Fruit fly (Drosophila melanogaster) whole organism, embryonic: Measurements from ENCODE around the gene CG15880.

Experiments
- Antp ChIP-seq: fragments of 200-800 bp; sonication (Bioruptor generic); optimal IDR thresholded peaks from 3 replicates; lab custom pipeline; 2016; ENCODE audit warnings: missing biosample characterization, missing genetic modification characterization
- CG10147 ChIP-seq: fragments of 200-800 bp; sonication (Bioruptor generic); optimal IDR thresholded peaks from 2 replicates; lab custom pipeline; 2019; ENCODE audit warnings: missing biosample characterization, mild to moderate bottlenecking, missing genetic modification characterization, moderate library complexity
- CG10959 ChIP-seq: fragments of 200-800 bp; sonication (Bioruptor generic); IDR thresholded peaks from 2 replicates; pipeline ENCODE4 v1.3.6; 2022; ENCODE audit warnings: missing biosample characterization, missing genetic modification characterization
- CG12155 ChIP-seq: fragments of 200-800 bp; sonication (Bioruptor generic); optimal IDR thresholded peaks from 3 replicates; lab custom pipeline; 2016; ENCODE audit warnings: missing biosample characterization, missing genetic modification characterization
- CG12299 ChIP-seq: fragments of 200-800 bp; sonication (Bioruptor generic); optimal IDR thresholded peaks from 2 replicates; lab custom pipeline; 2018; ENCODE audit warnings: missing biosample characterization, mild to moderate bottlenecking, missing genetic modification characterization
- CG13287 ChIP-seq: fragments of 200-800 bp; sonication (Bioruptor generic); IDR thresholded peaks from 2 replicates; pipeline ENCODE4 v1.3.6; 2022; ENCODE audit warnings: missing biosample characterization, missing genetic modification characterization; ENCODE audit not compliant: partially characterized antibody
- CG13424 ChIP-seq: fragments of 200-800 bp; sonication (Bioruptor generic); optimal IDR thresholded peaks from 2 replicates; lab custom pipeline; 2019; ENCODE audit warnings: missing biosample characterization, mild to moderate bottlenecking, missing genetic modification characterization, moderate library complexity
- CG15073 ChIP-seq: fragments of 200-800 bp; sonication (Bioruptor generic); optimal IDR thresholded peaks from 2 replicates; lab custom pipeline; 2016; ENCODE audit warnings: missing biosample characterization, missing genetic modification characterization
- CG2116 ChIP-seq: fragments of 200-800 bp; sonication (Bioruptor generic); optimal IDR thresholded peaks from 3 replicates; lab custom pipeline; 2018; ENCODE audit warnings: missing biosample characterization, mild to moderate bottlenecking, missing genetic modification characterization
- CG3065 ChIP-seq: fragments of 200-800 bp; sonication (Bioruptor generic); optimal IDR thresholded peaks from 2 replicates; lab custom pipeline; 2016; ENCODE audit warnings: missing biosample characterization, missing genetic modification characterization
- CG4360 ChIP-seq: fragments of 200-800 bp; sonication (Bioruptor generic); IDR thresholded peaks from 2 replicates; pipeline ENCODE4 v1.3.6; 2022; ENCODE audit warnings: missing biosample characterization, missing genetic modification characterization
- CG6683 ChIP-seq: fragments of 200-800 bp; sonication (Bioruptor generic); optimal IDR thresholded peaks from 2 replicates; lab custom pipeline; 2017; ENCODE audit warnings: missing biosample characterization, mild to moderate bottlenecking, missing genetic modification characterization, missing genetic modification reagents
- CG7271 ChIP-seq: fragments of 200-800 bp; sonication (Bioruptor generic); optimal IDR thresholded peaks from 2 replicates; lab custom pipeline; 2018; ENCODE audit warnings: missing biosample characterization, mild to moderate bottlenecking, missing genetic modification characterization, moderate library complexity
- CG7372 ChIP-seq: fragments of 200-800 bp; sonication (Bioruptor generic); IDR thresholded peaks from 2 replicates; pipeline ENCODE4 v1.3.6; 2022; ENCODE audit warnings: missing biosample characterization, missing genetic modification characterization
- CG7987 ChIP-seq: fragments of 200-800 bp; sonication (Bioruptor generic); optimal IDR thresholded peaks from 2 replicates; lab custom pipeline; 2018; ENCODE audit warnings: missing biosample characterization, mild to moderate bottlenecking, missing genetic modification characterization, moderate library complexity
- CG8765 ChIP-seq: fragments of 200-800 bp; sonication (Bioruptor generic); IDR thresholded peaks from 2 replicates; pipeline ENCODE4 v1.3.6; 2022; ENCODE audit warnings: missing biosample characterization, missing genetic modification characterization
- CG9797 ChIP-seq: fragments of 200-800 bp; sonication (Bioruptor generic); optimal IDR thresholded peaks from 3 replicates; lab custom pipeline; 2018; ENCODE audit warnings: missing biosample characterization, mild to moderate bottlenecking, missing genetic modification characterization
- CTCF ChIP-seq: fragments of 200-800 bp; sonication (Bioruptor generic); optimal IDR thresholded peaks from 2 replicates; lab custom pipeline; 2017; ENCODE audit warnings: missing biosample characterization, mild to moderate bottlenecking, missing genetic modification characterization, moderate library complexity
- D ChIP-seq, 2 experiments: fragments of 200-800 bp in 1 of 2; fragments of >200 bp in 1 of 2; sonication (Bioruptor generic) in 1 of 2; optimal IDR thresholded peaks; 2 replicates in 1 of 2; 3 replicates in 1 of 2; lab custom pipeline; 2017; ENCODE audit warnings: mild to moderate bottlenecking in 1 of 2, missing biosample characterization in 1 of 2, missing genetic modification characterization in 1 of 2, missing genetic modification reagents in 1 of 2
- D19B ChIP-seq: fragments of 200-800 bp; sonication (Bioruptor generic); optimal IDR thresholded peaks from 2 replicates; lab custom pipeline; 2017; ENCODE audit warnings: missing biosample characterization, mild to moderate bottlenecking, missing genetic modification characterization
- Dip2 ChIP-seq: fragments of 200-800 bp; sonication (Bioruptor generic); IDR thresholded peaks from 2 replicates; pipeline ENCODE4 v1.3.6; 2022; ENCODE audit warnings: missing biosample characterization, missing genetic modification characterization
- H2.0 ChIP-seq: fragments of 200-800 bp; sonication (Bioruptor generic); IDR thresholded peaks from 2 replicates; pipeline ENCODE4 v1.3.6; 2022; ENCODE audit warnings: missing biosample characterization, missing genetic modification characterization
- Kr ChIP-seq: fragments of 200-800 bp; sonication (Bioruptor generic); optimal IDR thresholded peaks from 2 replicates; lab custom pipeline; 2017; ENCODE audit warnings: missing biosample characterization, mild to moderate bottlenecking, missing genetic modification characterization
- MBD-R2 ChIP-seq: fragments of 200-800 bp; sonication (Bioruptor generic); IDR thresholded peaks from 2 replicates; pipeline ENCODE4 v1.3.6; 2022; ENCODE audit warnings: missing biosample characterization, missing genetic modification characterization
- Myb ChIP-seq: fragments of 200-800 bp; sonication (Bioruptor generic); optimal IDR thresholded peaks from 2 replicates; lab custom pipeline; 2016; ENCODE audit warnings: missing biosample characterization, missing genetic modification characterization
- NC2β ChIP-seq: fragments of 200-800 bp; sonication (Bioruptor generic); optimal IDR thresholded peaks from 2 replicates; lab custom pipeline; 2016; ENCODE audit warnings: missing biosample characterization, missing genetic modification characterization
- Nf-YB ChIP-seq: fragments of 200-800 bp; sonication (Bioruptor generic); optimal IDR thresholded peaks from 3 replicates; lab custom pipeline; 2019; ENCODE audit warnings: missing biosample characterization, mild to moderate bottlenecking, missing genetic modification characterization, moderate library complexity
- Ravus ChIP-seq: fragments of 200-800 bp; sonication (Bioruptor generic); IDR thresholded peaks from 2 replicates; pipeline ENCODE4 v1.3.6; 2022; ENCODE audit warnings: missing biosample characterization, missing genetic modification characterization
- Sox102F ChIP-seq: fragments of 200-800 bp; sonication (Bioruptor generic); optimal IDR thresholded peaks from 2 replicates; lab custom pipeline; 2018; ENCODE audit warnings: missing biosample characterization, mild to moderate bottlenecking, missing genetic modification characterization, moderate library complexity
- Vsx1 ChIP-seq: fragments of 200-800 bp; sonication (Bioruptor generic); optimal IDR thresholded peaks from 2 replicates; lab custom pipeline; 2017; ENCODE audit warnings: missing biosample characterization, mild to moderate bottlenecking, missing genetic modification characterization, missing genetic modification reagents
- Xrp1 ChIP-seq: fragments of 200-800 bp; sonication (Bioruptor generic); IDR thresholded peaks from 2 replicates; pipeline ENCODE4 v1.3.6; 2022; ENCODE audit warnings: missing biosample characterization, missing genetic modification characterization
- ac ChIP-seq: fragments of 200-800 bp; sonication (Bioruptor generic); optimal IDR thresholded peaks from 3 replicates; lab custom pipeline; 2017; ENCODE audit warnings: missing biosample characterization, mild to moderate bottlenecking, missing genetic modification characterization
- aop ChIP-seq: fragments of 200-800 bp; sonication (Bioruptor generic); IDR thresholded peaks from 2 replicates; pipeline ENCODE4 v1.3.6; 2022; ENCODE audit warnings: missing biosample characterization, missing genetic modification characterization
- ap ChIP-seq: fragments of 200-800 bp; sonication (Bioruptor generic); IDR thresholded peaks from 2 replicates; pipeline ENCODE4 v1.3.6; 2022; ENCODE audit warnings: missing biosample characterization, missing genetic modification characterization
- chif ChIP-seq, 2 experiments: fragments of 200-800 bp; sonication (Bioruptor generic); optimal IDR thresholded peaks; 3 replicates each; lab custom pipeline; 2016; ENCODE audit warnings: missing biosample characterization in 2 of 2, missing genetic modification characterization in 2 of 2
- eve ChIP-seq, 2 experiments: fragments of >200 bp; optimal IDR thresholded peaks; 2 replicates each; lab custom pipeline; 2017; ENCODE audit warnings: missing biosample characterization in 2 of 2, missing genetic modification characterization in 2 of 2
- eyg ChIP-seq: fragments of 200-800 bp; sonication (Bioruptor generic); optimal IDR thresholded peaks from 3 replicates; lab custom pipeline; 2016; ENCODE audit warnings: missing biosample characterization, missing genetic modification characterization
- h ChIP-seq: fragments of >200 bp; optimal IDR thresholded peaks from 2 replicates; lab custom pipeline; 2017
- insv ChIP-seq, 2 experiments: fragments of 200-800 bp; sonication (Bioruptor generic); optimal IDR thresholded peaks; 3 replicates each; lab custom pipeline; 2016 to 2018; ENCODE audit warnings: missing biosample characterization in 2 of 2, missing genetic modification characterization in 2 of 2
- kni ChIP-seq: fragments of 200-800 bp; sonication (Bioruptor generic); optimal IDR thresholded peaks from 3 replicates; lab custom pipeline; 2017; ENCODE audit warnings: mild to moderate bottlenecking, missing biosample characterization, missing genetic modification reagents, missing genetic modification characterization
- luna ChIP-seq: fragments of 200-800 bp; sonication (Bioruptor generic); optimal IDR thresholded peaks from 2 replicates; lab custom pipeline; 2016; ENCODE audit warnings: missing biosample characterization, missing genetic modification characterization
- org-1 ChIP-seq: fragments of 200-800 bp; sonication (Bioruptor generic); optimal IDR thresholded peaks from 2 replicates; lab custom pipeline; 2017; ENCODE audit warnings: missing biosample characterization, missing genetic modification characterization
- phol ChIP-seq: fragments of 200-800 bp; sonication (Bioruptor generic); optimal IDR thresholded peaks from 3 replicates; lab custom pipeline; 2018; ENCODE audit warnings: missing biosample characterization, mild to moderate bottlenecking, missing genetic modification characterization, moderate library complexity
- slou ChIP-seq: fragments of 200-800 bp; sonication (Bioruptor generic); optimal IDR thresholded peaks from 3 replicates; lab custom pipeline; 2016; ENCODE audit warnings: missing biosample characterization, missing genetic modification characterization
- slp2 ChIP-seq: fragments of 200-800 bp; sonication (Bioruptor generic); optimal IDR thresholded peaks from 2 replicates; lab custom pipeline; 2016; ENCODE audit warnings: missing biosample characterization, missing genetic modification characterization
- ssp ChIP-seq: fragments of 200-800 bp; sonication (Bioruptor generic); IDR thresholded peaks from 2 replicates; pipeline ENCODE4 v1.3.6; 2022; ENCODE audit warnings: missing biosample characterization, missing genetic modification characterization
- stc ChIP-seq: fragments of 200-800 bp; sonication (Bioruptor generic); IDR thresholded peaks from 2 replicates; pipeline ENCODE4 v1.3.6; 2022; ENCODE audit warnings: missing biosample characterization, missing genetic modification characterization
- sug ChIP-seq: fragments of 200-800 bp; optimal IDR thresholded peaks from 2 replicates; lab custom pipeline; 2019; ENCODE audit warnings: missing biosample characterization, mild to moderate bottlenecking, missing genetic modification characterization, moderate library complexity
- tll ChIP-seq, 2 experiments: fragments of 200-800 bp in 1 of 2; fragments of >200 bp in 1 of 2; sonication (Bioruptor generic) in 1 of 2; optimal IDR thresholded peaks; 2 replicates each; lab custom pipeline; 2017 to 2019; ENCODE audit warnings: missing biosample characterization in 2 of 2, missing genetic modification characterization in 2 of 2, mild to moderate bottlenecking in 1 of 2, moderate library complexity in 1 of 2
- tna ChIP-seq: fragments of 200-800 bp; sonication (Bioruptor generic); IDR thresholded peaks from 2 replicates; pipeline ENCODE4 v1.3.6; 2022; ENCODE audit warnings: missing biosample characterization, missing genetic modification characterization; ENCODE audit not compliant: partially characterized antibody
- tx ChIP-seq: fragments of 200-800 bp; sonication (Bioruptor generic); optimal IDR thresholded peaks from 2 replicates; lab custom pipeline; 2016; ENCODE audit warnings: missing biosample characterization, missing genetic modification characterization

CG15880 gene

DNA sequence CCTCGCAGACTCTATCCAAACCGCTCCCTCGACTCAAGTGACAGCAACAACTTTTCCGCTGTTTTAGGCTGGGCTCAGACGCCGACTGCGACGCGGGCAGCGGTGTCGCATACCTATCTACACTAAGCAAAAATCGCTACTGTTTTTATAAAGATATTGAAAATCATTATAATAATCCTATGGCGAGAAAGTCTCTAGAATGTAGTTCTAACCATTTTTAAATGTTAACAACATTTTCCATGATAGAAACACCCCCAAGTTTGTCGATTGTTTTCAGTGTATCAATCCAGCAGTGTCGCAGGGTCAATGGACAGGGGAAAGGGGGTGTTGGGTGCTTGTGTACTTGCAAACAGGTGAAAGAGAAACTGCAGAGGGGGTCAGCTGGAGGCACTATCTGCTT lies 48.1 kb upstream of the CG15880 start (continued):
- peak; percentile 80 for TF ChIP-seq Myb (GFP tag; lab: Kevin White, UChicago)
- TF ChIP-seq Sox102F (GFP tag; lab: Kevin White, UChicago) = peak; percentile 98
- TF ChIP-seq CG13287 (GFP tag; lab: Robert Waterston, UW) = no peak
- peak; percentile 74 for TF ChIP-seq kni (GFP tag; lab: Kevin White, UChicago)
- TF ChIP-seq CG3065 (GFP tag; lab: Kevin White, UChicago) = peak; percentile 86
- TF ChIP-seq CG12155 (GFP tag; lab: Kevin White, UChicago) = peak; percentile 95
- peak; percentile 78 for TF ChIP-seq D19B (GFP tag; lab: Kevin White, UChicago)
- no peak for TF ChIP-seq tna (GFP tag; lab: Robert Waterston, UW)
- peak; percentile 90 for TF ChIP-seq CG12299 (tag; lab: Kevin White, UChicago)
- peak; percentile 91 for TF ChIP-seq CG10959 (GFP tag; lab: Robert Waterston, UW)
- TF ChIP-seq stc (GFP tag; lab: Robert Waterston, UW) = peak; percentile 96
- no peak for TF ChIP-seq D (optimal IDR thresholded peaks at IDR 0.05; lab: Kevin White, UChicago)
- peak; percentile 90 for TF ChIP-seq D (GFP tag; optimal IDR thresholded peaks at IDR 0.05; lab: Kevin White, UChicago)
- peak; percentile 90 for TF ChIP-seq CG7271 (tag; lab: Kevin White, UChicago)
- peak; percentile 92 for TF ChIP-seq Ravus (GFP tag; lab: Robert Waterston, UW)
- peak; percentile 32 to 60 for TF ChIP-seq insv (GFP tag; optimal IDR thresholded peaks at IDR 0.05; lab: Kevin White, UChicago)
- TF ChIP-seq Nf-YB = peak; percentile 84
- TF ChIP-seq eve (GFP tag; optimal IDR thresholded peaks at IDR 0.05; lab: Kevin White, UChicago) = peak in 1 of 2 experiments; percentile 85
- peak; percentile 97 for TF ChIP-seq chif (GFP tag; optimal IDR thresholded peaks at IDR 0.05; lab: Kevin White, UChicago)
- TF ChIP-seq H2.0 = peak; percentile 97
- TF ChIP-seq CG4360 (GFP tag; lab: Robert Waterston, UW) = peak; percentile 78
- TF ChIP-seq phol = peak; percentile 95
- TF ChIP-seq CG9797 (GFP tag; lab: Kevin White, UChicago) = peak; percentile 48
- peak in 1 of 2 experiments; percentile 71 for TF ChIP-seq tll (GFP tag; optimal IDR thresholded peaks at IDR 0.05; lab: Kevin White, UChicago)
- TF ChIP-seq aop (GFP tag; lab: Robert Waterston, UW) = peak; percentile 92
- TF ChIP-seq MBD-R2 (GFP tag; lab: Robert Waterston, UW) = peak; percentile 91
- peak; percentile 93 for TF ChIP-seq CG8765 (GFP tag; lab: Robert Waterston, UW)
- TF ChIP-seq eyg (GFP tag; lab: Kevin White, UChicago) = peak; percentile 92
- TF ChIP-seq CG7372 (GFP tag; lab: Robert Waterston, UW) = peak; percentile 95
- peak; percentile 90 for TF ChIP-seq ssp (GFP tag; lab: Robert Waterston, UW)
- TF ChIP-seq org-1 (GFP tag; lab: Kevin White, UChicago) = peak; percentile 94
- peak; percentile 63 for TF ChIP-seq Dip2 (GFP tag; lab: Robert Waterston, UW)
- peak; percentile 84 for TF ChIP-seq ac (GFP tag; lab: Kevin White, UChicago)
- peak; percentile 92 for TF ChIP-seq CG10147 (GFP tag; lab: Kevin White, UChicago)
- TF ChIP-seq sug (tag; lab: Kevin White, UChicago) = peak; percentile 91
- TF ChIP-seq CG6683 (GFP tag; lab: Kevin White, UChicago) = peak; percentile 88
- peak; percentile 95 for TF ChIP-seq ap (GFP tag; lab: Robert Waterston, UW)
- peak; percentile 96 for TF ChIP-seq NC2β
- TF ChIP-seq CG7987 (GFP tag; lab: Kevin White, UChicago) = peak; percentile 92
- TF ChIP-seq slou (GFP tag; lab: Kevin White, UChicago) = peak; percentile 83
- peak; percentile 74 for TF ChIP-seq CG2116 (GFP tag; lab: Kevin White, UChicago)
- peak; percentile 93 for TF ChIP-seq tx
- TF ChIP-seq Kr (GFP tag; lab: Kevin White, UChicago) = peak; percentile 43
- peak; percentile 93 for TF ChIP-seq Antp (GFP tag; lab: Kevin White, UChicago)
- TF ChIP-seq CG15073 (GFP tag; lab: Kevin White, UChicago) = peak; percentile 78
- peak; percentile 64 for TF ChIP-seq CTCF
- peak; percentile 97 for TF ChIP-seq Xrp1 (GFP tag; lab: Robert Waterston, UW)
- TF ChIP-seq luna (GFP tag; lab: Kevin White, UChicago) = peak; percentile 83
- peak; percentile 88 for TF ChIP-seq Vsx1
- peak; percentile 96 for TF ChIP-seq CG13424 (tag; lab: Kevin White, UChicago)
- peak; percentile 92 for TF ChIP-seq slp2 (GFP tag; lab: Kevin White, UChicago)
- no peak for TF ChIP-seq h (lab: Kevin White, UChicago)
